Fruit fly (Drosophila melanogaster) whole organism, pupa: ENCODE measurements around the gene CG11970.

Experiments used
- CG10348 ChIP-seq: fragments of 200-800 bp; sonication (Bioruptor generic); IDR thresholded peaks from 2 replicates; pipeline ENCODE4 v1.3.6; 2022; ENCODE audit warnings: missing biosample characterization, missing genetic modification characterization
- CG12605 ChIP-seq: fragments of 200-800 bp; sonication (Bioruptor generic); IDR thresholded peaks from 2 replicates; pipeline ENCODE4 v1.3.6; 2022; ENCODE audit warnings: missing biosample characterization, missing genetic modification characterization
- CG14655 ChIP-seq: fragments of 200-800 bp; sonication (Bioruptor generic); optimal IDR thresholded peaks from 3 replicates; lab custom pipeline; 2017; ENCODE audit warnings: mild to moderate bottlenecking, missing biosample characterization, missing genetic modification reagents, missing genetic modification characterization
- CG15710 ChIP-seq: fragments of 200-800 bp; sonication (Bioruptor generic); optimal IDR thresholded peaks from 2 replicates; lab custom pipeline; 2018; ENCODE audit warnings: missing biosample characterization, mild to moderate bottlenecking, missing genetic modification characterization, moderate library complexity
- CG8159 ChIP-seq: fragments of 200-800 bp; sonication (Bioruptor generic); optimal IDR thresholded peaks from 3 replicates; lab custom pipeline; 2018; ENCODE audit warnings: missing biosample characterization, mild to moderate bottlenecking, missing genetic modification characterization, moderate library complexity
- CG8301 ChIP-seq: fragments of 200-800 bp; sonication (Bioruptor generic); optimal IDR thresholded peaks from 2 replicates; lab custom pipeline; 2018; ENCODE audit warnings: missing biosample characterization, mild to moderate bottlenecking, missing genetic modification characterization
- CG9948 ChIP-seq: fragments of 200-800 bp; sonication (Bioruptor generic); optimal IDR thresholded peaks from 2 replicates; lab custom pipeline; 2018; ENCODE audit warnings: missing biosample characterization, mild to moderate bottlenecking, missing genetic modification characterization, moderate library complexity
- D1 ChIP-seq: fragments of 200-800 bp; sonication (Bioruptor generic); optimal IDR thresholded peaks from 2 replicates; lab custom pipeline; 2018; ENCODE audit warnings: missing biosample characterization, mild to moderate bottlenecking, missing genetic modification characterization, moderate library complexity
- EcR ChIP-seq: fragments of 200-800 bp; sonication (Bioruptor generic); optimal IDR thresholded peaks from 3 replicates; lab custom pipeline; 2019; ENCODE audit warnings: missing biosample characterization, missing genetic modification characterization, mild to moderate bottlenecking, moderate library complexity, missing genetic modification reagents
- Pif1A ChIP-seq: fragments of 200-800 bp; sonication (Bioruptor generic); optimal IDR thresholded peaks from 3 replicates; lab custom pipeline; 2016; ENCODE audit warnings: missing biosample characterization, missing genetic modification characterization
- Snoo ChIP-seq: fragments of 200-800 bp; sonication (Bioruptor generic); optimal IDR thresholded peaks from 3 replicates; lab custom pipeline; 2017; ENCODE audit warnings: missing biosample characterization, mild to moderate bottlenecking, missing genetic modification characterization, inconsistent platforms
- fd96Ca ChIP-seq: fragments of 200-800 bp; sonication (Bioruptor generic); IDR thresholded peaks from 3 replicates; pipeline ENCODE4 v1.3.6; 2022; ENCODE audit warnings: missing biosample characterization, missing genetic modification characterization
- rn ChIP-seq: fragments of 200-800 bp; sonication (Bioruptor generic); IDR thresholded peaks from 2 replicates; pipeline ENCODE4 v1.3.6; 2022; ENCODE audit warnings: missing biosample characterization, missing genetic modification characterization

CG11970 gene

dm6 chr3R:9039448-9039847 is 54.9 kb downstream of the CG11970 start, which contains the start of gene neur:
neur (minus strand) TSS chr3R:9039471.
- TF ChIP-seq CG9948 (tag; lab: Kevin White, UChicago): no peak
- no peak for TF ChIP-seq CG8301
- no peak for TF ChIP-seq CG15710
- no peak for TF ChIP-seq CG10348
- TF ChIP-seq CG14655 (GFP tag; lab: Kevin White, UChicago): no peak
- TF ChIP-seq CG12605: no peak
- TF ChIP-seq EcR: no peak
- TF ChIP-seq Pif1A (GFP tag; lab: Kevin White, UChicago): no peak
- no peak for TF ChIP-seq fd96Ca (GFP tag; lab: Robert Waterston, UW)
- no peak for TF ChIP-seq D1 (tag; lab: Kevin White, UChicago)
- TF ChIP-seq rn (GFP tag; lab: Robert Waterston, UW): no peak
- no peak for TF ChIP-seq Snoo (tag; lab: Kevin White, UChicago)
- no peak for TF ChIP-seq CG8159 (tag; lab: Kevin White, UChicago)
